Worm (Caenorhabditis elegans): Measurements from ENCODE around the gene B0393.4.

Gene B0393.4

ce11 chrIII:4720620-4721227 lies 42.7 kb downstream of the B0393.4 start, which contains the start of gene emb-5:
emb-5 (minus strand) TSS chrIII:4720670.
- TF ChIP-seq hmg-4 (GFP tag; optimal IDR thresholded peaks at IDR 0.05): no peak
- no peak for TF ChIP-seq scrt-1 (GFP tag; IDR thresholded peaks at IDR 0.05)

ce11 chrIII:4715088-4715487 lies 48.3 kb downstream of the B0393.4 start, which contains the start of gene him-18:
him-18 (minus strand) TSS chrIII:4715188.
- TF ChIP-seq ets-7 (tag; optimal IDR thresholded peaks at IDR 0.05) (no peak), hmg-4 (GFP tag; optimal IDR thresholded peaks at IDR 0.05) (no peak), B0310.2 (tag; optimal IDR thresholded peaks at IDR 0.05) (no peak), flt-1 (GFP tag; IDR thresholded peaks at IDR 0.05) (no peak), aly-1 (tag; optimal IDR thresholded peaks at IDR 0.05) (no peak), scrt-1 (GFP tag; IDR thresholded peaks at IDR 0.05) (no peak), pes-1 (GFP tag; IDR thresholded peaks at IDR 0.05) (no peak), F13C5.2 (tag; optimal IDR thresholded peaks at IDR 0.05) (no peak), ama-1 (optimal IDR thresholded peaks at IDR 0.05) (no peak), tra-4 (tag; optimal IDR thresholded peaks at IDR 0.05) (no peak), tbx-11 (GFP tag; IDR thresholded peaks at IDR 0.05) (no peak), hmbx-1 (tag; optimal IDR thresholded peaks at IDR 0.05) (no peak), ceh-13 (GFP tag; optimal IDR thresholded peaks at IDR 0.05) (no peak), tbx-37 (GFP tag; conservative IDR thresholded peaks at IDR 0.05) (no peak), hnd-1 (tag; optimal IDR thresholded peaks at IDR 0.05) (no peak), ceh-36 (tag; optimal IDR thresholded peaks at IDR 0.05) (no peak), sea-1 (GFP tag; conservative IDR thresholded peaks at IDR 0.05) (no peak)

All from whole organism, early embryonic.